Worm (Caenorhabditis elegans) whole organism, midembryonic: Measurements from ENCODE around the gene srw-59.

Experiments
- T22C8.4 ChIP-seq: fragments of 200-800 bp; sonication (Bioruptor generic); IDR thresholded peaks from 2 replicates; pipeline ENCODE4 v1.3.6; 2022; ENCODE audit warnings: missing genetic modification characterization, missing compliant biosample characterization
- cog-1 ChIP-seq: sonication (generic microtip); optimal IDR thresholded peaks from 2 replicates; lab custom pipeline; 2016; ENCODE audit warnings: missing genetic modification characterization, missing compliant biosample characterization
- flt-1 ChIP-seq: fragments of 200-800 bp; sonication (Bioruptor generic); IDR thresholded peaks from 2 replicates; pipeline ENCODE4 v1.3.6; 2022; ENCODE audit warnings: missing genetic modification characterization, missing compliant biosample characterization
- klf-2 ChIP-seq: fragments of 200-800 bp; sonication (Bioruptor generic); conservative IDR thresholded peaks from 2 replicates; pipeline ENCODE4 v1.3.6; 2022; ENCODE audit warnings: missing genetic modification reagents, missing genetic modification characterization, missing compliant biosample characterization
- med-1 ChIP-seq: sonication (generic microtip); optimal IDR thresholded peaks from 2 replicates; lab custom pipeline; 2017; ENCODE audit warnings: missing genetic modification characterization, mild to moderate bottlenecking, missing compliant biosample characterization, antibody characterized with exemption, missing genetic modification reagents; ENCODE audit not compliant: insufficient read depth
- tab-1 ChIP-seq: fragments of 200-800 bp; sonication (Bioruptor generic); IDR thresholded peaks from 2 replicates; pipeline ENCODE4 v1.3.6; 2022; ENCODE audit warnings: missing genetic modification characterization, missing compliant biosample characterization
- ztf-23 ChIP-seq: fragments of 200-800 bp; sonication (Bioruptor generic); IDR thresholded peaks from 2 replicates; pipeline ENCODE4 v1.3.6; 2022; ENCODE audit warnings: missing genetic modification reagents, missing genetic modification characterization, missing compliant biosample characterization
- ztf-29 ChIP-seq: fragments of 200-800 bp; sonication (Bioruptor generic); IDR thresholded peaks from 2 replicates; pipeline ENCODE4 v1.3.6; 2022; ENCODE audit warnings: missing genetic modification reagents, missing genetic modification characterization, missing compliant biosample characterization

ce11 chrV:15922979-15923378 is 27.8 kb downstream of the srw-59 start, which contains the start of gene F35E8.13:
- TF ChIP-seq ztf-23 (GFP tag; lab: Robert Waterston, UW) (no peak), cog-1 (tag; lab: Kevin White, UChicago) (no peak), T22C8.4 (no peak), klf-2 (GFP tag; lab: Robert Waterston, UW) (no peak), ztf-29 (GFP tag; lab: Robert Waterston, UW) (no peak), med-1 (GFP tag; lab: Kevin White, UChicago) (no peak), tab-1 (GFP tag; lab: Robert Waterston, UW) (no peak), flt-1 (GFP tag; lab: Robert Waterston, UW) (no peak)
